Worm (Caenorhabditis elegans) whole organism, late embryonic: Measurements from ENCODE around the gene ceh-90.

ENCODE experiments used
- K09A11.1 ChIP-seq: sonication (generic microtip); optimal IDR thresholded peaks from 2 replicates; lab custom pipeline; 2017; ENCODE audit warnings: antibody characterized with exemption, mild to moderate bottlenecking, missing genetic modification characterization, missing compliant biosample characterization; ENCODE audit not compliant: insufficient read depth
- Y22D7AL.16 ChIP-seq: sonication (generic microtip); optimal IDR thresholded peaks from 2 replicates; lab custom pipeline; 2016; ENCODE audit warnings: missing genetic modification characterization, missing compliant biosample characterization
- ama-1 ChIP-seq: fragments of 150-350 bp; optimal IDR thresholded peaks from 2 replicates; lab custom pipeline; 2014
- ceh-14 ChIP-seq: sonication (generic microtip); optimal IDR thresholded peaks from 2 replicates; lab custom pipeline; 2016; ENCODE audit warnings: missing genotype, missing genetic modification characterization, missing compliant biosample characterization
- che-1 ChIP-seq: sonication (generic microtip); optimal IDR thresholded peaks from 2 replicates; lab custom pipeline; 2016; ENCODE audit warnings: mild to moderate bottlenecking, missing genetic modification characterization, missing compliant biosample characterization
- elt-2 ChIP-seq: sonication (generic microtip); optimal IDR thresholded peaks from 2 replicates; lab custom pipeline; 2016; ENCODE audit warnings: missing genetic modification reagents, missing genetic modification characterization, missing compliant biosample characterization
- fkh-10 ChIP-seq: fragments of 150-350 bp; optimal IDR thresholded peaks from 2 replicates; lab custom pipeline; 2014; ENCODE audit warnings: missing biosample characterization, missing genetic modification reagents, missing genetic modification characterization
- npax-4 ChIP-seq: sonication (generic microtip); optimal IDR thresholded peaks from 2 replicates; lab custom pipeline; 2016; ENCODE audit warnings: missing genetic modification characterization, missing compliant biosample characterization
- pqm-1 ChIP-seq: sonication (generic microtip); optimal IDR thresholded peaks from 2 replicates; lab custom pipeline; 2016; ENCODE audit warnings: missing genetic modification characterization, missing compliant biosample characterization
- ref-2 ChIP-seq: sonication (generic microtip); optimal IDR thresholded peaks from 2 replicates; lab custom pipeline; 2016; ENCODE audit warnings: missing genetic modification characterization, missing compliant biosample characterization
- tbx-2 ChIP-seq: sonication (generic microtip); optimal IDR thresholded peaks from 2 replicates; lab custom pipeline; 2016; ENCODE audit warnings: missing genetic modification characterization, missing compliant biosample characterization

DNA sequence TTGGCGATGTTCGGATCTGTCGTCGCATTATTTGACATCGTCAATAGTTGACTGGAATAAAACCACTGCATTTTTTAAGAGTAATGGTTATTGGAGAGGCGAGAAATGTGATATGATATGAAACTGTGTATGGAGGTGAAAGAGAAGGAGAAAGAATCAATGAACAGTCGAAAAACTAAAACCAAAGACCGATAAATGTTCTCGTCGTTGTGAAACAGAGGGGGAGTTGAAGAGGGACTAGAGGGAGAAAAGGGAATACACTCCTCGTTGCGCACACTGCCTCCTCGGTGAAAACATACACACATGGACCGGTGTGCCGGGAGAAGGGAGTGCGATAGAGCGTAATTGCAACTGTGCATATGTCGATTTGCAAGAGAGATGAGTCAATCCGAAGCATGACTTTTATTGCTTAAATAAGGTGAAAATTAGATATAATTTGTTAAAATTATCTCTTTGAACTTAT, 12.8 kb upstream of the ceh-90 start, which contains the start of gene sym-4:
- TF ChIP-seq tbx-2 (tag; lab: Kevin White, UChicago) (peak; percentile 71), K09A11.1 (tag; lab: Kevin White, UChicago) (peak; percentile 53), npax-4 (no peak), ceh-14 (tag; lab: Kevin White, UChicago) (no peak), che-1 (tag; lab: Kevin White, UChicago) (no peak), fkh-10 (GFP tag; lab: Kevin White, UChicago) (no peak), ama-1 (lab: Kevin White, UChicago) (no peak), ref-2 (tag; lab: Kevin White, UChicago) (peak; percentile 59), Y22D7AL.16 (tag; lab: Kevin White, UChicago) (no peak), pqm-1 (tag; lab: Kevin White, UChicago) (peak; percentile 38), elt-2 (tag; lab: Kevin White, UChicago) (peak; percentile 72)
